Fruit fly (Drosophila melanogaster) whole organism, wandering third instar larva: ENCODE results near the gene CG32500.

Source experiments
- Abd-B ChIP-seq: fragments of >200 bp; optimal IDR thresholded peaks from 2 replicates; lab custom pipeline; 2017; ENCODE audit warnings: missing biosample characterization, missing genetic modification characterization
- Dfd ChIP-seq: fragments of >200 bp; optimal IDR thresholded peaks from 2 replicates; lab custom pipeline; 2017; ENCODE audit warnings: missing biosample characterization, missing genetic modification characterization
- Dif ChIP-seq: fragments of 200-275, 200-300 bp; sonication (Bioruptor generic); optimal IDR thresholded peaks from 2 replicates; lab custom pipeline; 2018; ENCODE audit warnings: missing biosample characterization, missing genetic modification characterization; ENCODE audit not compliant: partially characterized antibody
- GATAd ChIP-seq: sonication (Bioruptor generic); optimal IDR thresholded peaks from 2 replicates; lab custom pipeline; 2016; ENCODE audit warnings: missing biosample characterization, missing genetic modification characterization
- HLH106 ChIP-seq: fragments of 200-800 bp; optimal IDR thresholded peaks from 3 replicates; lab custom pipeline; 2019; ENCODE audit warnings: missing biosample characterization, mild to moderate bottlenecking, missing genetic modification characterization, moderate library complexity
- Hr78 ChIP-seq: fragments of >200 bp; optimal IDR thresholded peaks from 2 replicates; lab custom pipeline; 2017; ENCODE audit warnings: missing biosample characterization, missing genetic modification characterization
- Hr83 ChIP-seq: fragments of 200-300 bp; sonication (Bioruptor generic); optimal IDR thresholded peaks from 2 replicates; lab custom pipeline; 2016; ENCODE audit warnings: missing biosample characterization, mild to moderate bottlenecking, missing genetic modification characterization, moderate library complexity; ENCODE audit not compliant: poor library complexity, severe bottlenecking
- N ChIP-seq: fragments of >200 bp; optimal IDR thresholded peaks from 2 replicates; lab custom pipeline; 2018; ENCODE audit warnings: missing biosample characterization, missing external identifiers, missing genetic modification characterization
- Sp1 ChIP-seq: fragments of 200-800 bp; sonication (Bioruptor generic); optimal IDR thresholded peaks from 3 replicates; lab custom pipeline; 2019; ENCODE audit warnings: missing biosample characterization, mild to moderate bottlenecking, missing genetic modification characterization, moderate library complexity
- br ChIP-seq: fragments of 200-800 bp; sonication (Bioruptor generic); optimal IDR thresholded peaks from 2 replicates; lab custom pipeline; 2016; ENCODE audit warnings: missing biosample characterization, missing genetic modification characterization
- dmrt93B ChIP-seq: fragments of 200-800 bp; sonication (Bioruptor generic); optimal IDR thresholded peaks from 2 replicates; lab custom pipeline; 2018; ENCODE audit warnings: missing biosample characterization, mild to moderate bottlenecking, missing genetic modification characterization
- dsf ChIP-seq: sonication (Bioruptor generic); optimal IDR thresholded peaks from 2 replicates; lab custom pipeline; 2016; ENCODE audit warnings: missing biosample characterization, missing genetic modification characterization, borderline replicate concordance
- ey ChIP-seq: fragments of 200-800 bp; sonication (Bioruptor generic); optimal IDR thresholded peaks from 2 replicates; lab custom pipeline; 2016; ENCODE audit warnings: missing biosample characterization, missing genetic modification characterization
- foxo ChIP-seq, 2 experiments: fragments of 200-800 bp; sonication (Bioruptor generic); optimal IDR thresholded peaks; 2 replicates in 1 of 2; 3 replicates in 1 of 2; lab custom pipeline; 2016 to 2017; ENCODE audit warnings: missing biosample characterization in 2 of 2, missing genetic modification characterization in 2 of 2
- fru ChIP-seq: fragments of 200-800 bp; sonication (Bioruptor generic); optimal IDR thresholded peaks from 3 replicates; lab custom pipeline; 2016; ENCODE audit warnings: missing biosample characterization, mild to moderate bottlenecking, missing genetic modification characterization
- h ChIP-seq: fragments of 200-800 bp; sonication (Bioruptor generic); optimal IDR thresholded peaks from 3 replicates; lab custom pipeline; 2016; ENCODE audit warnings: missing biosample characterization, mild to moderate bottlenecking, missing genetic modification characterization
- jim ChIP-seq: fragments of 175-275, 200-325 bp; sonication (Bioruptor generic); optimal IDR thresholded peaks from 2 replicates; lab custom pipeline; 2016; ENCODE audit warnings: missing biosample characterization, mild to moderate bottlenecking, missing genetic modification characterization
- lola ChIP-seq: fragments of >200 bp; optimal IDR thresholded peaks from 2 replicates; lab custom pipeline; 2017; ENCODE audit warnings: missing biosample characterization, missing genetic modification characterization
- pan ChIP-seq: fragments of >200 bp; optimal IDR thresholded peaks from 2 replicates; lab custom pipeline; 2017
- psq ChIP-seq: fragments of 200-800 bp; sonication (Bioruptor generic); optimal IDR thresholded peaks from 3 replicates; lab custom pipeline; 2017; ENCODE audit warnings: missing biosample characterization, mild to moderate bottlenecking, missing genetic modification characterization, moderate library complexity
- rgr ChIP-seq: fragments of 200-800 bp; sonication (Bioruptor generic); optimal IDR thresholded peaks from 3 replicates; lab custom pipeline; 2016; ENCODE audit warnings: missing biosample characterization, mild to moderate bottlenecking, missing genetic modification characterization
- sage ChIP-seq: fragments of 200-800 bp; sonication (Bioruptor generic); optimal IDR thresholded peaks from 2 replicates; lab custom pipeline; 2016; ENCODE audit warnings: missing biosample characterization, mild to moderate bottlenecking, missing genetic modification characterization
- sv ChIP-seq: fragments of 200-800 bp; sonication (Bioruptor generic); optimal IDR thresholded peaks from 3 replicates; lab custom pipeline; 2016; ENCODE audit warnings: missing biosample characterization, missing genetic modification characterization
- tai ChIP-seq: sonication (Bioruptor generic); optimal IDR thresholded peaks from 2 replicates; lab custom pipeline; 2016; ENCODE audit warnings: missing biosample characterization, missing genetic modification characterization
- usp ChIP-seq: fragments of >200 bp; optimal IDR thresholded peaks from 2 replicates; lab custom pipeline; 2017; ENCODE audit warnings: missing biosample characterization, missing genetic modification characterization
- woc ChIP-seq: sonication (Bioruptor generic); optimal IDR thresholded peaks from 2 replicates; lab custom pipeline; 2016; ENCODE audit warnings: missing biosample characterization, mild to moderate bottlenecking, missing genetic modification characterization

The CG32500 gene

DNA sequence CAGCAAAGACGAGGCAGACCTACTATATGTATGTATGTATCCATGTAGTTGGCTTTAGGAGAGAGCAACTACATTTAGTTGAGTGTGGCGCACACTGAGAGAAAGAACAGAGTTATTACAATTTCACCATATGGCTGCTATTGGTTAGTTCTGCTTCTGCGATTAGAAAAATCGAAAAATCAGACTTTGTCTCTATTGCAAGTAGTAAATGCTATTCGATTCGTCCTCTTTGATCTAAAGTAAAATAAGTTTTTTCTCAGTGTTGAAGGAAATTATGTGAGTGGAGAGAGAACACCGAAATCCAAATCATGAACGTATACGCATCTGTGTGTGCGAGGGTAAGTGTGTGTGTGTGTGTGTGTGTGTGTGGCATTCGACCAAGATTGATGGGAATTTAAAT lies 29.6 kb downstream of the CG32500 start (continued):
- peak; percentile 66 for TF ChIP-seq Sp1 (GFP tag; lab: Kevin White, UChicago)
- TF ChIP-seq lola (GFP tag; lab: Kevin White, UChicago) = no peak
- peak; percentile 66 for TF ChIP-seq br (GFP tag; lab: Kevin White, UChicago)
- TF ChIP-seq tai = no peak
- peak; percentile 95 for TF ChIP-seq h (GFP tag; lab: Kevin White, UChicago)
- TF ChIP-seq dmrt93B = peak; percentile 74
- TF ChIP-seq dsf = no peak
- peak; percentile 76 for TF ChIP-seq ey (GFP tag; lab: Kevin White, UChicago)
- no peak for TF ChIP-seq Dif
- TF ChIP-seq sage (GFP tag; lab: Kevin White, UChicago) = peak; percentile 82
- no peak for TF ChIP-seq Hr78 (GFP tag; lab: Kevin White, UChicago)
- no peak for TF ChIP-seq GATAd (GFP tag; lab: Kevin White, UChicago)
- TF ChIP-seq sv (GFP tag; lab: Kevin White, UChicago) = peak; percentile 58
- no peak for TF ChIP-seq pan (lab: Kevin White, UChicago)

DNA sequence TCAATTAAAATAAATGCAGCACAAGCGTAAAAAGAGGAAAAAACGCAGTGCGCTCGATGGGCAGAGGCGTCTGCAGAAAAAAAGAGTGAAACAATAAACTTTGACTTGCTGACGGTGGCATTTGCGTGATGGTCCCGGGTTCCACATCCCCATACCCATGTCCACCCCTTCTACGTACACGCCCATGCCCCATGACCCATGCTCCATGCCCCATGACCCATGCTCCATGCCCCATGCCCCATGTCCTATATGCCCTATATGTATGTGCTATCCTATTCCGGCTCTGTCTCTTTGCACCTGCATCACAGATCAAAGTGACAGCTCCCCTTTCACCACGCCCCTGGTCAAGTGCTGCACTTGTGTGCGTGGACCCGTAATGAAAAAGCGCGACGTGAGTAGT lies 31.6 kb downstream of the CG32500 start:
- TF ChIP-seq sage (GFP tag; lab: Kevin White, UChicago) (no peak), dmrt93B (peak; percentile 7), foxo (GFP tag; optimal IDR thresholded peaks at IDR 0.05; lab: Kevin White, UChicago) (peak in 1 of 2 experiments; percentile 3), Dif (no peak), rgr (GFP tag; lab: Kevin White, UChicago) (peak; percentile 2), br (GFP tag; lab: Kevin White, UChicago) (peak; percentile 4), fru (peak; percentile 11), ey (GFP tag; lab: Kevin White, UChicago) (peak; percentile 26), Sp1 (GFP tag; lab: Kevin White, UChicago) (peak; percentile 29), HLH106 (tag; lab: Kevin White, UChicago) (peak; percentile 44)

DNA sequence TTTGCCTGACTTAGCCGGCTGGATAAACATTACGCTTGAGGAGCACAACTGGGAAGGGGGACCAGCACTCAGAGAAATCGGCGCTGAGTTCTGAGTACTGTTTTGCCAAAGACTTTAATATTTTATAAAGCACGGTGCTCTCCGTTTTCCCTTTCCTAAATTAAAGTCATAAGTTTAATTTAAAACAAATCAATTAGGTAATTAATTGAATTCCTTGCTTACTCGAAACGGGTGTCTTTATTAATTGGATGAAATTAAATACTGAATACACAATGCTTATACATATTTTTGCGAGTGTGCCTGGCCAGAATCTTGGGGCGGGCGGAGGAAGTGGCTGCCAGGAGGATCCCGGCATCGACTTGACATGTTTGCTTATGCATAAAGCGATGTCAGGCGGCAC lies 33.6 kb downstream of the CG32500 start:
- TF ChIP-seq jim (GFP tag; lab: Kevin White, UChicago) (no peak), Abd-B (no peak), fru (peak; percentile 61), N (no peak), pan (lab: Kevin White, UChicago) (no peak), usp (GFP tag; lab: Kevin White, UChicago) (no peak), dsf (no peak), dmrt93B (no peak), h (GFP tag; lab: Kevin White, UChicago) (peak; percentile 55), psq (no peak), foxo (GFP tag; optimal IDR thresholded peaks at IDR 0.05; lab: Kevin White, UChicago) (peak in 1 of 2 experiments; percentile 48), woc (GFP tag; lab: Kevin White, UChicago) (peak; percentile 14), Hr83 (no peak), Sp1 (GFP tag; lab: Kevin White, UChicago) (no peak), GATAd (GFP tag; lab: Kevin White, UChicago) (no peak), ey (GFP tag; lab: Kevin White, UChicago) (peak; percentile 16), HLH106 (tag; lab: Kevin White, UChicago) (peak; percentile 46)
- TF ChIP-seq, all 38 proteins: peak for 6

DNA sequence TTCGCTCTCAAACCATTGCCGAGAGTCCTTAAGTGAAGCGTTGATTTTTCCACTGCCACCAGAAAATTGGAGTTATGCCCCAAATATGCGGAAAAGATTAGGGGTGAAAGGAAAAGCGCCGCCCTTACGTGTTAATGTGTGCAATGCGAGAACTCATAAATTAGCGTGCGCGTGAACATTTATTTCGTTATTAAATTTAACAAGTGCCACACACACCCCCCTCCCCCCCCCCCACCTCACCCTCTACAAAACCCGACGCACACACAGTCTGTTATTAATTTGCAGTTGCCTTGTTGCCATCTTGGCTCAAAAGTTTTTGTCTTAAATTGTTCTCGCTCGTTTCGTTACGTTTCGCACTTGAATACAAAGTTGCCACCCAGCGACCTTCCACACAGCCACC lies 35.5 kb downstream of the CG32500 start:
- TF ChIP-seq sv (GFP tag; lab: Kevin White, UChicago) = no peak
- no peak for TF ChIP-seq Hr78 (GFP tag; lab: Kevin White, UChicago)
- no peak for TF ChIP-seq Sp1 (GFP tag; lab: Kevin White, UChicago)
- TF ChIP-seq Dfd = peak; percentile 91
- TF ChIP-seq br (GFP tag; lab: Kevin White, UChicago) = no peak
